Worm (Caenorhabditis elegans) whole organism, early embryonic: ENCODE results near the gene npr-9.

Source experiments
- B0310.2 ChIP-seq: sonication (generic microtip); optimal IDR thresholded peaks from 2 replicates; lab custom pipeline; 2016; ENCODE audit warnings: mild to moderate bottlenecking, missing genetic modification characterization, missing compliant biosample characterization
- F13C5.2 ChIP-seq: sonication (generic microtip); optimal IDR thresholded peaks from 2 replicates; lab custom pipeline; 2017; ENCODE audit warnings: mild to moderate bottlenecking, missing genetic modification characterization, inconsistent platforms, missing compliant biosample characterization
- aly-1 ChIP-seq: sonication (generic microtip); optimal IDR thresholded peaks from 2 replicates; lab custom pipeline; 2016; ENCODE audit warnings: missing genetic modification characterization, missing compliant biosample characterization
- ama-1 ChIP-seq: fragments of 150-350 bp; optimal IDR thresholded peaks from 2 replicates; lab custom pipeline; 2014
- ceh-13 ChIP-seq: fragments of 200-800 bp; sonication (Bioruptor generic); optimal IDR thresholded peaks from 2 replicates; lab custom pipeline; 2018; ENCODE audit warnings: mild to moderate bottlenecking, missing genetic modification characterization, missing compliant biosample characterization
- ceh-36 ChIP-seq: sonication (generic microtip); optimal IDR thresholded peaks from 2 replicates; lab custom pipeline; 2016; ENCODE audit warnings: missing genetic modification characterization, inconsistent platforms, missing compliant biosample characterization
- ets-7 ChIP-seq: sonication (generic microtip); optimal IDR thresholded peaks from 2 replicates; lab custom pipeline; 2016; ENCODE audit warnings: missing genotype, missing genetic modification characterization, missing compliant biosample characterization
- flt-1 ChIP-seq: fragments of 200-800 bp; sonication (Bioruptor generic); IDR thresholded peaks from 2 replicates; pipeline ENCODE4 v1.3.6; 2022; ENCODE audit warnings: missing genetic modification characterization, missing compliant biosample characterization
- hmbx-1 ChIP-seq: sonication (generic microtip); optimal IDR thresholded peaks from 2 replicates; lab custom pipeline; 2016; ENCODE audit warnings: mild to moderate bottlenecking, missing genetic modification characterization, missing compliant biosample characterization
- hmg-4 ChIP-seq: fragments of 200-800 bp; sonication (Bioruptor generic); optimal IDR thresholded peaks from 2 replicates; lab custom pipeline; 2018; ENCODE audit warnings: mild to moderate bottlenecking, missing genetic modification characterization, missing compliant biosample characterization
- hnd-1 ChIP-seq: sonication (generic microtip); optimal IDR thresholded peaks from 2 replicates; lab custom pipeline; 2016; ENCODE audit warnings: missing genetic modification characterization, missing compliant biosample characterization
- pes-1 ChIP-seq: fragments of 200-800 bp; sonication (Bioruptor generic); IDR thresholded peaks from 2 replicates; pipeline ENCODE4 v1.3.6; 2022; ENCODE audit warnings: missing genetic modification reagents, missing genetic modification characterization, missing compliant biosample characterization
- scrt-1 ChIP-seq: fragments of 200-800 bp; sonication (Bioruptor generic); IDR thresholded peaks from 2 replicates; pipeline ENCODE4 v1.3.6; 2022; ENCODE audit warnings: missing genetic modification characterization, missing compliant biosample characterization
- sea-1 ChIP-seq: fragments of 200-800 bp; sonication (Bioruptor generic); conservative IDR thresholded peaks from 2 replicates; pipeline ENCODE4 v1.3.6; 2022; ENCODE audit warnings: missing genetic modification characterization, missing compliant biosample characterization
- tbx-11 ChIP-seq: fragments of 200-800 bp; sonication (Bioruptor generic); IDR thresholded peaks from 2 replicates; pipeline ENCODE4 v1.3.6; 2022; ENCODE audit warnings: missing genetic modification characterization, missing compliant biosample characterization
- tbx-37 ChIP-seq: fragments of 200-800 bp; sonication (Bioruptor generic); conservative IDR thresholded peaks from 2 replicates; pipeline ENCODE4 v1.3.6; 2022; ENCODE audit warnings: missing genetic modification reagents, missing genetic modification characterization, missing compliant biosample characterization
- tra-4 ChIP-seq: sonication (generic microtip); optimal IDR thresholded peaks from 2 replicates; lab custom pipeline; 2017; ENCODE audit warnings: missing genetic modification characterization, missing compliant biosample characterization

npr-9 gene

DNA sequence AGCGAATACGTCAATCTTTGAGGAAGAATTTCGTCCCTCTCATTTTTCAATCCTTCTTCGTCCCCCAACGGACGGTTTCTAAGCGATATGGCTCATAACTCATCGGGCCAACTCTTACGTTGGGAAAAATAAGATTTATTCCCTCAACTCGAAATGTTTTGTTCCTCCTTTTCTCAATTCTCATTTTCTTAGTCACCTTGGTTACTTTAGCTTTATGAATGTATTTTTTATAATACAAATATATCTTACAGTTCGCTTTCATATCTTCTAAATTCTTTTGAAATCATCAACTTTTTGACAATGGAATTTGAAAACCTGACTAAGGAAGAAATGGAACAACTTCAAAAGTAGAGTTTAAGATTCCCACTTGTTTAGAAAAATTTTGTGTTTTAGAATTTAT lies at the start of gene npr-9:
Gene npr-9 (plus strand): TSS at position 301 of the 400 bp plus-strand sequence.
- TF ChIP-seq ceh-36 (no peak), hmg-4 (GFP tag; lab: Kevin White, UChicago) (no peak), tra-4 (no peak), hnd-1 (tag; lab: Kevin White, UChicago) (no peak), hmbx-1 (no peak), F13C5.2 (tag; lab: Kevin White, UChicago) (no peak), ceh-13 (GFP tag; lab: Kevin White, UChicago) (no peak), flt-1 (no peak), tbx-37 (GFP tag; lab: Robert Waterston, UW) (no peak), ets-7 (tag; lab: Kevin White, UChicago) (no peak)

DNA sequence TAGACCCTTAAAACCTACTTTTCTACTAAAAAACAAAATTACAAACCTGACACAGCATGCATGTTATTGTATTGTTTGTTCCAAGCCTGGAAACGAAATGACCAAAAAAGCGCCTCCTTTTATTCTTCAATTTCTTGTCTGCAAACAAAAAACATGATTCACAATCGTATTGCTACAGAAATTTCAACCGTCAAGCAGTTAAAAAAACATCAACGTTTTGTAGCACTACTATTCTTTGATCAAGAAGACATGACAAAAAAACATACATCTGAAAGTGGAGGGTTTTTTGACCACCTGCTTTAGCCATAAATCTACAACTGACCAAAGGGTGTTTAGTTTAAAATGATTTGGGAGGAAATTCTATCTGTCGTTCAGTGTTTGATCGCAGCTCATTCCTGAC lies 48.4 kb upstream of the npr-9 start, which contains the start of gene F38B2.6:
Gene F38B2.6 (minus strand): TSS at position 101 of the 400 bp plus-strand sequence.
- TF ChIP-seq F13C5.2 (tag; lab: Kevin White, UChicago) (no peak), scrt-1 (GFP tag; lab: Robert Waterston, UW) (no peak), ceh-36 (no peak), flt-1 (no peak), ets-7 (tag; lab: Kevin White, UChicago) (no peak), hmbx-1 (no peak), B0310.2 (tag; lab: Kevin White, UChicago) (no peak), hmg-4 (GFP tag; lab: Kevin White, UChicago) (no peak), ceh-13 (GFP tag; lab: Kevin White, UChicago) (no peak), tbx-11 (GFP tag; lab: Robert Waterston, UW) (no peak), sea-1 (no peak), pes-1 (no peak), ama-1 (lab: Kevin White, UChicago) (no peak), tra-4 (no peak)

DNA sequence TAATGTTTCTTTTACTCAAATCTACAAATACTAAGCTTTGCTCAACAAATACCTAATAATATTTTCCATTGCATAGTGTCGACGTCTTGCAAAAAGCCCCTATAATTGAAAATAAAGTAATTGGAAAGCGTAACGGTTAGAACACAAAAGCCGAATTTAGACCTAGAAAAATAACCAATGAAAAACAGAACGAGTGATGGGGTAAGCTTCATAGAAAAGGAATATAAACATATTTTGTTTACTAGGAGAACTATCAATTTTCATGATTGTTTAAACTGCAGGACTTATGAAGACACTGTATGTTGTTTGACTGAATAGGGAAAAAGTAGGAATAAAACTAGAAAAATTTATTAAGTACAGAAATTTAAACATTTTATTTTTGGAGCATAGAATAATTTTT lies 43.3 kb upstream of the npr-9 start, which contains the start of gene F38B2.3:
Gene F38B2.3 (minus strand): TSS at position 101 of the 400 bp plus-strand sequence.
- TF ChIP-seq F13C5.2 (tag; lab: Kevin White, UChicago) (no peak), tbx-37 (GFP tag; lab: Robert Waterston, UW) (no peak), scrt-1 (GFP tag; lab: Robert Waterston, UW) (no peak), flt-1 (no peak), tra-4 (no peak), ceh-36 (no peak), B0310.2 (tag; lab: Kevin White, UChicago) (no peak), sea-1 (no peak), aly-1 (tag; lab: Kevin White, UChicago) (no peak), hmg-4 (GFP tag; lab: Kevin White, UChicago) (no peak), hmbx-1 (no peak)

DNA sequence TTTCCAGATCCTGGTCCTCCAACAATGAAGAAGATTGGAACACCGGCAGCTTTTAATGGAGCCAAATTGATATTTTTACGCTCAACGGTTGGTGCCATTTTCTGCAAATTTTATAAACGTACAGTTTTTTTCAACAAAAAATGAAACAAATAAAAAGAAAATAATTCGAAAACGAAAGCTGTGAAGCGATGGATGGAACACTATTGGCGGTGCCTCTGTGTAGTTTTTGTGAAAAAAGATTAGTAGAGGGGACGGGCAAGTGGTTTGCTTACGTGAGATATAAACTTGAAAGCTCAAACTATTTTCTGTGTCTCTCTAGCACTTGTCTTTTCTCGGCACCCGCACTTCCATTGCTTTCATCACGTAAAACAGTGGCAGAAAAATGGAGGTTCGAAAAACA lies 41.9 kb upstream of the npr-9 start, which contains the start of gene F38B2.4:
Gene F38B2.4 (minus strand): TSS at position 101 of the 400 bp plus-strand sequence.
- no peak for TF ChIP-seq pes-1
- TF ChIP-seq aly-1 (tag; lab: Kevin White, UChicago): no peak
- no peak for TF ChIP-seq ceh-36
- TF ChIP-seq hnd-1 (tag; lab: Kevin White, UChicago): no peak
- TF ChIP-seq hmg-4 (GFP tag; lab: Kevin White, UChicago): no peak
- no peak for TF ChIP-seq ceh-13 (GFP tag; lab: Kevin White, UChicago)
- TF ChIP-seq tbx-11 (GFP tag; lab: Robert Waterston, UW): no peak
- TF ChIP-seq hmbx-1: no peak
- no peak for TF ChIP-seq flt-1
- no peak for TF ChIP-seq F13C5.2 (tag; lab: Kevin White, UChicago)
- no peak for TF ChIP-seq ama-1 (lab: Kevin White, UChicago)
- no peak for TF ChIP-seq scrt-1 (GFP tag; lab: Robert Waterston, UW)

DNA sequence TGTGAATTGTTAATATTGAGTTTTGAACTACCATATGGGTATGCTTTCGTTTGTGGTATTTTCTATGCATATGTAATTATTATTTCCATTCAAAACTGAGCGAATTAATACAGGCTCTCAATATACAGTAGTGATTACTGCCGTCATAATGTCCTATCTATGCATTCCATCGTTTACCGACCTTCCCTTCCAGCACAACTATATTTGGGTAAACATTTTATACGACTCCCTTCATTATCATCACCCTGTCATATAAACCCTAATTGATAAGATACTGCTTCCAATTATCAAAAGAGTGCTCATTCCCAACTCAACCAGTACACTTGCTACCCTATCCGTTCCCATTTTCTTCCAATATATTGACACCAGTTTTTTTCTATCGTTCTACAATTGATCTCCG lies 39.6 kb upstream of the npr-9 start:
- no peak for TF ChIP-seq ceh-13 (GFP tag; lab: Kevin White, UChicago)
- no peak for TF ChIP-seq ama-1 (lab: Kevin White, UChicago)
- no peak for TF ChIP-seq hmbx-1
- TF ChIP-seq hnd-1 (tag; lab: Kevin White, UChicago): no peak
- no peak for TF ChIP-seq tbx-11 (GFP tag; lab: Robert Waterston, UW)
- TF ChIP-seq pes-1: no peak
- no peak for TF ChIP-seq ets-7 (tag; lab: Kevin White, UChicago)
- no peak for TF ChIP-seq sea-1
- TF ChIP-seq aly-1 (tag; lab: Kevin White, UChicago): no peak
- TF ChIP-seq tra-4: no peak
- TF ChIP-seq B0310.2 (tag; lab: Kevin White, UChicago): no peak
- no peak for TF ChIP-seq ceh-36

DNA sequence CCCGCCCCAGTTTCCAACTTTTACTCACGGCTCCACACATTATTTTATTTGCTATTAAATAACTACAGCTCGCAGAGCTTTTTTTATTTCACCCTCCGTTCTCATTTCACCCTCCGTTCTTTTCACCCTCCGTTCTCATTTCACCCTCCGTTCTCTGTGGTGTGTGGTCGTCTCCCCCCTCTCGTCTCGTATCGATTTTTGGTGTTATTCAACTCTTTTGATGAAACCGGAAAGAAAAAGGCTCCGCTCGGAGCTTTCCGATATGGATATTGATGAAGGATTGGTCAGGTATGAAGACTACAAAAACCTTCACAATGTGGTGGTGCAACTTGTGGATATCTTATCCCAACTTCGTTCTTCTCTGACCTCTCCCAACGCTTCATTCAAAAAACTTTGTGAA lies 39.0 kb upstream of the npr-9 start:
- TF ChIP-seq ceh-13 (GFP tag; lab: Kevin White, UChicago): no peak
- TF ChIP-seq hmbx-1: no peak
- no peak for TF ChIP-seq tra-4
- no peak for TF ChIP-seq ets-7 (tag; lab: Kevin White, UChicago)
- TF ChIP-seq scrt-1 (GFP tag; lab: Robert Waterston, UW): no peak
- TF ChIP-seq flt-1: no peak
- TF ChIP-seq F13C5.2 (tag; lab: Kevin White, UChicago): no peak
- no peak for TF ChIP-seq B0310.2 (tag; lab: Kevin White, UChicago)
- no peak for TF ChIP-seq hmg-4 (GFP tag; lab: Kevin White, UChicago)
- no peak for TF ChIP-seq ceh-36
- no peak for TF ChIP-seq sea-1
- TF ChIP-seq ama-1 (lab: Kevin White, UChicago): no peak
- no peak for TF ChIP-seq hnd-1 (tag; lab: Kevin White, UChicago)
- no peak for TF ChIP-seq aly-1 (tag; lab: Kevin White, UChicago)
- TF ChIP-seq tbx-37 (GFP tag; lab: Robert Waterston, UW): no peak
- TF ChIP-seq tbx-11 (GFP tag; lab: Robert Waterston, UW): no peak
- TF ChIP-seq pes-1: no peak

DNA sequence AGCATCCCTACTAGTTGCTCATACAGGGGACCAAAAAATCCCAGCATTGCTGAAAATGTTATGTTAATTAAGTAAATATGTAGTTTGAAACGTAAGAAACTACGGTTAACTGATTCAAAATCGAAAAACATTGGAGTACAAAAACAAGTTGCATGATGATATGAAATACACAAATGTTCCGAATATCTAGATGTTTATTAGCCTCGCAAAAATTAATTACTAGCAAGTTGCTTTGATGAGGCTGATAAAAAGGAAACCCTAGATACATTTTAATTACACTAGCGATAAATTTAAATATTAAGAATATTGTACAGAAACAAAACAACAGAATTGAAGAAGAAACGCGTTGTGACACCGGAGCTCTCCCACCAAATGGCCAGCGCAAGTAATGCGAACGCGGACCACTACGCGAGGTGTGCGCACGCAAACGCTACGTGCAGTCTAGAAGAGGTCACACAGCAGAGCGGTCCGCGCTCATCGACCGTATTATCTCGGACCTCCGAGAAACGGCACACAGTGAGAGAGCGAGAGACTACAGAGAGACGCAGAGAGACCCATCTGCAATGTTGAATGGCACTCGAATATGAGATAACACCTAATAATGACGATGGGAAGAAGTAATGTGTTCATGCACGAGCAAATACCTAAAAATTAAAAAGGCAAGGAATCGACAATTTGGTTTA lies 32.7 kb upstream of the npr-9 start, which contains the start of gene inx-2:
Gene inx-2 (minus strand): TSS at position 51 of the 683 bp plus-strand sequence.
- TF ChIP-seq sea-1: no peak
- TF ChIP-seq hmg-4 (GFP tag; lab: Kevin White, UChicago): peak; percentile 61
